Fruit fly (Drosophila melanogaster) Kc167 (cell line): ENCODE data around the gene CG43156.

ENCODE experiments used
- Myc ChIP-seq: fragments of >200 bp; optimal IDR thresholded peaks from 2 replicates; lab custom pipeline; 2017; ENCODE audit warnings: missing external identifiers
- Sin3A ChIP-seq: fragments of >200 bp; optimal IDR thresholded peaks from 2 replicates; lab custom pipeline; 2018; ENCODE audit warnings: missing external identifiers
- h ChIP-seq: fragments of >200 bp; optimal IDR thresholded peaks from 3 replicates; lab custom pipeline; 2018; ENCODE audit warnings: missing external identifiers
- psq ChIP-seq: fragments of >200 bp; optimal IDR thresholded peaks from 2 replicates; lab custom pipeline; 2017; ENCODE audit warnings: missing external identifiers
- ttk ChIP-seq: sonication (Bioruptor generic); optimal IDR thresholded peaks from 2 replicates; lab custom pipeline; 2017; ENCODE audit warnings: missing external identifiers

dm6 chrX:11894198-11894597 is 12.5 kb downstream of the CG43156 start:
- no peak for TF ChIP-seq ttk (lab: Kevin White, UChicago)
- TF ChIP-seq psq (lab: Kevin White, UChicago): no peak
- TF ChIP-seq Sin3A: no peak
- TF ChIP-seq Myc: no peak
- TF ChIP-seq h: no peak
